Worm (Caenorhabditis elegans) whole organism, L1 larva: ENCODE results near the gene nspe-5.

Experiments used
- C04F5.9 ChIP-seq: sonication (generic microtip); optimal IDR thresholded peaks from 2 replicates; lab custom pipeline; 2016; ENCODE audit warnings: missing genetic modification characterization, missing compliant biosample characterization
- C34B4.2 ChIP-seq: sonication (generic microtip); optimal IDR thresholded peaks from 2 replicates; lab custom pipeline; 2017; ENCODE audit warnings: mild to moderate bottlenecking, missing genetic modification characterization, missing compliant biosample characterization
- F16B12.6 ChIP-seq: fragments of 150-350 bp; optimal IDR thresholded peaks from 2 replicates; lab custom pipeline; 2014; ENCODE audit warnings: missing biosample characterization, missing genetic modification characterization
- Y116A8C.19 ChIP-seq: sonication (generic microtip); optimal IDR thresholded peaks from 2 replicates; lab custom pipeline; 2016; ENCODE audit warnings: missing compliant biosample characterization, missing genetic modification characterization, borderline replicate concordance
- aha-1 ChIP-seq: fragments of 150-350 bp; optimal IDR thresholded peaks from 2 replicates; lab custom pipeline; 2014; ENCODE audit warnings: missing biosample characterization, missing genetic modification characterization
- alr-1 ChIP-seq: fragments of 200-800 bp; sonication (Bioruptor generic); optimal IDR thresholded peaks from 2 replicates; lab custom pipeline; 2018; ENCODE audit warnings: borderline replicate concordance, mild to moderate bottlenecking, missing genetic modification characterization, missing compliant biosample characterization
- blmp-1 ChIP-seq: fragments of 150-350 bp; optimal IDR thresholded peaks from 2 replicates; lab custom pipeline; 2014; ENCODE audit warnings: missing biosample characterization, missing genetic modification characterization
- ceh-8 ChIP-seq: fragments of 200-800 bp; sonication (Bioruptor generic); optimal IDR thresholded peaks from 2 replicates; lab custom pipeline; 2018; ENCODE audit warnings: mild to moderate bottlenecking, missing genetic modification characterization, moderate library complexity, missing compliant biosample characterization
- ceh-82 ChIP-seq, 3 experiments: fragments of 150-350 bp in 1 of 3; sonication (generic microtip) in 2 of 3; optimal IDR thresholded peaks; 2 replicates each; lab custom pipeline; 2014 to 2017; ENCODE audit warnings: missing biosample characterization in 3 of 3, missing genetic modification characterization in 3 of 3
- ces-1 ChIP-seq: fragments of 150-350 bp; optimal IDR thresholded peaks from 2 replicates; lab custom pipeline; 2014; ENCODE audit warnings: missing biosample characterization, missing genetic modification reagents, missing genetic modification characterization
- efl-3 ChIP-seq: fragments of 200-800 bp; sonication (Bioruptor generic); optimal IDR thresholded peaks from 2 replicates; lab custom pipeline; 2018; ENCODE audit warnings: mild to moderate bottlenecking, missing genetic modification characterization, missing compliant biosample characterization
- egl-27 ChIP-seq, 2 experiments: fragments of 150-350 bp in 1 of 2; sonication (generic microtip); optimal IDR thresholded peaks; 3 replicates each; lab custom pipeline; 2017 to 2018; ENCODE audit warnings: missing biosample characterization in 2 of 2, missing genetic modification characterization in 2 of 2, missing genetic modification reagents in 2 of 2
- elt-2 ChIP-seq: sonication (generic microtip); optimal IDR thresholded peaks from 2 replicates; lab custom pipeline; 2016; ENCODE audit warnings: missing genetic modification characterization, mild to moderate bottlenecking, inconsistent platforms, missing compliant biosample characterization, missing genetic modification reagents
- ets-5 ChIP-seq: fragments of 200-800 bp; sonication (Bioruptor generic); IDR thresholded peaks from 2 replicates; pipeline ENCODE4 v1.3.6; 2022; ENCODE audit warnings: missing genetic modification characterization, missing compliant biosample characterization
- fkh-10 ChIP-seq: sonication (generic microtip); optimal IDR thresholded peaks from 2 replicates; lab custom pipeline; 2017; ENCODE audit warnings: missing biosample characterization, missing genetic modification reagents, missing genetic modification characterization
- fkh-4 ChIP-seq: sonication (generic microtip); optimal IDR thresholded peaks from 2 replicates; lab custom pipeline; 2016; ENCODE audit warnings: missing compliant biosample characterization, missing genetic modification characterization, borderline replicate concordance
- fkh-8 ChIP-seq: sonication (generic microtip); optimal IDR thresholded peaks from 2 replicates; lab custom pipeline; 2016; ENCODE audit warnings: mild to moderate bottlenecking, missing genetic modification characterization, missing compliant biosample characterization
- fos-1 ChIP-seq: fragments of 150-350 bp; optimal IDR thresholded peaks from 2 replicates; lab custom pipeline; 2014; ENCODE audit warnings: missing biosample characterization, missing genetic modification characterization
- hlh-4 ChIP-seq: sonication (generic microtip); optimal IDR thresholded peaks from 2 replicates; lab custom pipeline; 2016; ENCODE audit warnings: mild to moderate bottlenecking, missing genetic modification characterization, missing compliant biosample characterization
- irx-1 ChIP-seq: sonication (generic microtip); optimal IDR thresholded peaks from 2 replicates; lab custom pipeline; 2016; ENCODE audit warnings: missing genetic modification characterization, missing compliant biosample characterization
- jun-1 ChIP-seq: fragments of 150-350 bp; optimal IDR thresholded peaks from 2 replicates; lab custom pipeline; 2014; ENCODE audit warnings: missing biosample characterization, missing genetic modification reagents, missing genetic modification characterization
- lin-13 ChIP-seq: fragments of 150-350 bp; optimal IDR thresholded peaks from 2 replicates; lab custom pipeline; 2014; ENCODE audit warnings: missing biosample characterization, missing genetic modification reagents, missing genetic modification characterization
- lin-14 ChIP-seq: fragments of 200-800 bp; sonication (Bioruptor generic); optimal IDR thresholded peaks from 2 replicates; lab custom pipeline; 2018; ENCODE audit warnings: mild to moderate bottlenecking, missing genetic modification characterization, moderate library complexity, missing compliant biosample characterization
- lin-35 ChIP-seq, 2 experiments: fragments of 150-350 bp; optimal IDR thresholded peaks; 2 replicates each; lab custom pipeline; 2014; ENCODE audit warnings: missing biosample characterization in 2 of 2, missing genetic modification characterization in 2 of 2, missing genetic modification reagents in 2 of 2
- lsy-2 ChIP-seq, 2 experiments: fragments of 150-350 bp; optimal IDR thresholded peaks; 2 replicates each; lab custom pipeline; 2014; ENCODE audit warnings: missing biosample characterization in 2 of 2, missing genetic modification characterization in 2 of 2
- mab-9 ChIP-seq: fragments of 200-800 bp; sonication (Bioruptor generic); IDR thresholded peaks from 2 replicates; pipeline ENCODE4 v1.3.6; 2022; ENCODE audit warnings: missing genetic modification reagents, missing genetic modification characterization, missing compliant biosample characterization
- mdl-1 ChIP-seq, 2 experiments: fragments of 150-350 bp; optimal IDR thresholded peaks; 2 replicates each; lab custom pipeline; 2014 to 2017; ENCODE audit warnings: missing biosample characterization in 2 of 2, missing genetic modification characterization in 2 of 2, inconsistent platforms in 1 of 2
- mef-2 ChIP-seq: fragments of 150-350 bp; optimal IDR thresholded peaks from 2 replicates; lab custom pipeline; 2014; ENCODE audit warnings: missing biosample characterization, missing genetic modification characterization
- nhr-11 ChIP-seq: fragments of 150-350 bp; optimal IDR thresholded peaks from 2 replicates; lab custom pipeline; 2014; ENCODE audit warnings: missing biosample characterization, missing genetic modification characterization
- nhr-47 ChIP-seq: sonication (generic microtip); optimal IDR thresholded peaks from 2 replicates; lab custom pipeline; 2016; ENCODE audit warnings: mild to moderate bottlenecking, missing genetic modification characterization, moderate library complexity, missing compliant biosample characterization
- nhr-71 ChIP-seq: sonication (generic microtip); optimal IDR thresholded peaks from 2 replicates; lab custom pipeline; 2016; ENCODE audit warnings: mild to moderate bottlenecking, missing genetic modification characterization, moderate library complexity, missing compliant biosample characterization
- nhr-77 ChIP-seq: fragments of 150-350 bp; optimal IDR thresholded peaks from 2 replicates; lab custom pipeline; 2014; ENCODE audit warnings: missing biosample characterization, missing genetic modification characterization
- nhr-84 ChIP-seq: sonication (generic microtip); optimal IDR thresholded peaks from 2 replicates; lab custom pipeline; 2017; ENCODE audit warnings: missing biosample characterization, missing genetic modification characterization
- nhr-90 ChIP-seq: sonication (generic microtip); optimal IDR thresholded peaks from 2 replicates; lab custom pipeline; 2016; ENCODE audit warnings: mild to moderate bottlenecking, missing genetic modification characterization, missing compliant biosample characterization; ENCODE audit not compliant: poor library complexity
- pag-3 ChIP-seq: sonication (generic microtip); optimal IDR thresholded peaks from 2 replicates; lab custom pipeline; 2017; ENCODE audit warnings: missing genetic modification characterization, mild to moderate bottlenecking, missing compliant biosample characterization, antibody characterized with exemption, borderline replicate concordance; ENCODE audit not compliant: insufficient read depth
- pax-3 ChIP-seq: fragments of 200-800 bp; sonication (Bioruptor generic); optimal IDR thresholded peaks from 2 replicates; lab custom pipeline; 2018; ENCODE audit warnings: mild to moderate bottlenecking, missing genetic modification characterization, moderate library complexity, missing compliant biosample characterization
- pqm-1 ChIP-seq: sonication (generic microtip); optimal IDR thresholded peaks from 3 replicates; lab custom pipeline; 2017; ENCODE audit warnings: missing biosample characterization, missing genetic modification characterization
- rnt-1 ChIP-seq: sonication (generic microtip); optimal IDR thresholded peaks from 2 replicates; lab custom pipeline; 2016; ENCODE audit warnings: mild to moderate bottlenecking, missing genetic modification characterization, moderate library complexity, missing compliant biosample characterization
- skn-1 ChIP-seq: fragments of 150-350 bp; optimal IDR thresholded peaks from 2 replicates; lab custom pipeline; 2014; ENCODE audit warnings: missing biosample characterization, missing genetic modification characterization
- snu-23 ChIP-seq: sonication (generic microtip); optimal IDR thresholded peaks from 2 replicates; lab custom pipeline; 2016; ENCODE audit warnings: missing genetic modification characterization, missing compliant biosample characterization
- sox-4 ChIP-seq: sonication (generic microtip); optimal IDR thresholded peaks from 2 replicates; lab custom pipeline; 2016; ENCODE audit warnings: missing genetic modification characterization, missing compliant biosample characterization
- sup-37 ChIP-seq: fragments of 200-800 bp; sonication (Bioruptor generic); optimal IDR thresholded peaks from 2 replicates; lab custom pipeline; 2018; ENCODE audit warnings: mild to moderate bottlenecking, missing genetic modification characterization, missing compliant biosample characterization
- unc-130 ChIP-seq: fragments of 150-350 bp; optimal IDR thresholded peaks from 2 replicates; lab custom pipeline; 2017; ENCODE audit warnings: missing biosample characterization, missing genetic modification characterization, inconsistent platforms
- unc-30 ChIP-seq: sonication (generic microtip); optimal IDR thresholded peaks from 2 replicates; lab custom pipeline; 2017; ENCODE audit warnings: missing biosample characterization, missing genetic modification characterization
- unc-62 ChIP-seq: fragments of 150-350 bp; optimal IDR thresholded peaks from 2 replicates; lab custom pipeline; 2014; ENCODE audit warnings: missing biosample characterization, missing genetic modification reagents, missing genetic modification characterization
- unc-98 ChIP-seq: fragments of 200-800 bp; sonication (Bioruptor generic); IDR thresholded peaks from 2 replicates; pipeline ENCODE4 v1.3.6; 2022; ENCODE audit warnings: missing genetic modification characterization, missing compliant biosample characterization
- vab-15 ChIP-seq: sonication (generic microtip); optimal IDR thresholded peaks from 2 replicates; lab custom pipeline; 2017; ENCODE audit warnings: missing genotype, mild to moderate bottlenecking, missing genetic modification characterization, missing compliant biosample characterization
- xbp-1 ChIP-seq: sonication (generic microtip); optimal IDR thresholded peaks from 2 replicates; lab custom pipeline; 2016; ENCODE audit warnings: missing genetic modification characterization, missing compliant biosample characterization
- zag-1 ChIP-seq: fragments of 150-350 bp; optimal IDR thresholded peaks from 2 replicates; lab custom pipeline; 2014; ENCODE audit warnings: missing biosample characterization, missing genetic modification characterization
- ztf-4 ChIP-seq: fragments of 150-350 bp; optimal IDR thresholded peaks from 2 replicates; lab custom pipeline; 2014; ENCODE audit warnings: missing biosample characterization, missing genetic modification characterization

Gene nspe-5

ce11 chrII:12677975-12678866 is 49.6 kb downstream of the nspe-5 start (continued):
- peak; percentile 89 for TF ChIP-seq nhr-47
- TF ChIP-seq unc-130 (tag; lab: Kevin White, UChicago) = peak; percentile 37
- no peak for TF ChIP-seq mab-9
- TF ChIP-seq rnt-1 (tag; lab: Kevin White, UChicago) = peak; percentile 98
- peak; percentile 39 for TF ChIP-seq blmp-1 (tag; lab: Kevin White, UChicago)
- TF ChIP-seq F16B12.6 = peak; percentile 43
- TF ChIP-seq unc-62 = no peak
- peak; percentile 79 for TF ChIP-seq xbp-1 (tag; lab: Kevin White, UChicago)
- no peak for TF ChIP-seq nhr-84 (tag; lab: Kevin White, UChicago)
- TF ChIP-seq efl-3 (GFP tag; lab: Kevin White, UChicago) = no peak
- peak; percentile 42 for TF ChIP-seq sox-4 (tag; lab: Kevin White, UChicago)
- no peak for TF ChIP-seq pqm-1
- TF ChIP-seq C34B4.2 (tag; lab: Kevin White, UChicago) = no peak
- no peak for TF ChIP-seq ces-1 (GFP tag; lab: Kevin White, UChicago)
- peak; percentile 75 for TF ChIP-seq unc-98 (GFP tag; lab: Robert Waterston, UW)
- TF ChIP-seq unc-30 (tag; lab: Kevin White, UChicago) = no peak
- TF ChIP-seq egl-27 (tag; optimal IDR thresholded peaks at IDR 0.05; lab: Kevin White, UChicago) = no peak
- peak; percentile 77 for TF ChIP-seq skn-1 (tag; lab: Kevin White, UChicago)
- peak; percentile 88 for TF ChIP-seq nhr-71 (tag; lab: Kevin White, UChicago)
- no peak for TF ChIP-seq ztf-4 (tag; lab: Kevin White, UChicago)
- peak; percentile 90 for TF ChIP-seq nhr-90 (tag; lab: Kevin White, UChicago)
- TF ChIP-seq irx-1 (tag; lab: Kevin White, UChicago) = peak; percentile 88
- peak; percentile 49 for TF ChIP-seq elt-2 (tag; lab: Kevin White, UChicago)
- TF ChIP-seq alr-1 (tag; lab: Kevin White, UChicago) = no peak
- no peak for TF ChIP-seq pag-3 (tag; lab: Kevin White, UChicago)
- peak; percentile 90 for TF ChIP-seq lin-14 (GFP tag; lab: Kevin White, UChicago)
- TF ChIP-seq pax-3 (tag; lab: Kevin White, UChicago) = peak; percentile 74
- TF ChIP-seq fkh-8 = peak; percentile 78
- TF ChIP-seq lin-13 = peak; percentile 80
- peak; percentile 65 to 82 (median 74) for TF ChIP-seq ceh-82 (tag; optimal IDR thresholded peaks at IDR 0.05; lab: Kevin White, UChicago)
- TF ChIP-seq ets-5 (GFP tag; lab: Robert Waterston, UW) = no peak
- no peak for TF ChIP-seq vab-15 (tag; lab: Kevin White, UChicago)
- TF ChIP-seq C04F5.9 (tag; lab: Kevin White, UChicago) = peak; percentile 22
- TF ChIP-seq hlh-4 = no peak
- peak; percentile 14 for TF ChIP-seq sup-37 (GFP tag; lab: Kevin White, UChicago)
- no peak for TF ChIP-seq mef-2 (tag; lab: Kevin White, UChicago)
- peak in 1 of 2 experiments; percentile 42 for TF ChIP-seq mdl-1 (tag; optimal IDR thresholded peaks at IDR 0.05; lab: Kevin White, UChicago)
- no peak for TF ChIP-seq aha-1 (tag; lab: Kevin White, UChicago)
- peak; percentile 90 for TF ChIP-seq fkh-4
- peak; percentile 68 for TF ChIP-seq fos-1
- no peak for TF ChIP-seq fkh-10 (GFP tag; lab: Kevin White, UChicago)
- TF ChIP-seq Y116A8C.19 (tag; lab: Kevin White, UChicago) = peak; percentile 38
- peak; percentile 6 for TF ChIP-seq ceh-8 (GFP tag; lab: Kevin White, UChicago)
- peak; percentile 26 for TF ChIP-seq nhr-77 (tag; lab: Kevin White, UChicago)
- peak; percentile 57 for TF ChIP-seq nhr-11 (tag; lab: Kevin White, UChicago)
- TF ChIP-seq snu-23 (GFP tag; lab: Kevin White, UChicago) = peak; percentile 88
- TF ChIP-seq zag-1 = no peak
- peak; percentile 48 for TF ChIP-seq jun-1 (tag; lab: Kevin White, UChicago)
- peak; percentile 85 to 92 for TF ChIP-seq lin-35 (GFP tag; optimal IDR thresholded peaks at IDR 0.05; lab: Kevin White, UChicago)
- TF ChIP-seq lsy-2 (tag; optimal IDR thresholded peaks at IDR 0.05; lab: Kevin White, UChicago) = peak; percentile 78 to 89
